Worm (Caenorhabditis elegans): ENCODE data around the gene B0244.9.

Gene B0244.9

DNA sequence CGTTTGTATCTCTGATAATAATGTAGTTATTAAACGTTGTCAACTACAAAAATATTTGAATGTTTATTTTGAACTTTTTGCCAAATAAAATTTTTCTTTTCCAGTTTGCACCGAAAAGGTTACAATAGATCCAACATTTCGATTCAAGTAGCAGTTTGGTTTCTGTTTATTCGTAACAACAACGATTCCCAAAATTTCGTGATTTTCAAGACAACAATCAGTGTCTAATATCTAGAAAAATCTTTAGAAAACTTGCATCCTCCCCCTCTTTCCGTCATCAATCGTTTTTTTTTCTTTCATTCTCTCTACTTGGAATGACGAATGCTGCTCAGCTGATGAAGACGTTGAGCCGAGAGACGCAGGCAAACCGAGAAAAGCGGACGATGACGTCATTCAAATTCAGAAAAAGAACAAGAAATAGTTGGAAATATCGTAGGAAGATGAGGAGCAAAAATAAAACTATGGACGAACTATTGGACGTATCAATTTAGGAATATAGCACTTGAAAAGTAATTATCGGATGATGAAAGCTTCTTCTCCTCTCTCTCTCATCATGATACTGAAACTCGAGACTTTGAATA lies 27.8 kb upstream of the B0244.9 start (continued):
- TF ChIP-seq egl-43 (GFP tag; IDR thresholded peaks at IDR 0.05), result 0 out of 2 replicates have a peak, but pooled peaks have one; percentile 29
- peak; percentile 44 for TF ChIP-seq F37D6.2 (tag; optimal IDR thresholded peaks at IDR 0.05)
- peak; percentile 44; the same call in 1 of the 2 replicates for TF ChIP-seq hmg-1.1 (GFP tag; IDR thresholded peaks at IDR 0.05)
- no peak for TF ChIP-seq nhr-10 (tag; optimal IDR thresholded peaks at IDR 0.05)
- peak; percentile 84 for TF ChIP-seq ctbp-1 (GFP tag; IDR thresholded peaks at IDR 0.05)
- TF ChIP-seq T26A8.4 (GFP tag; IDR thresholded peaks at IDR 0.05), result no peak
- no peak for TF ChIP-seq attf-4 (tag; optimal IDR thresholded peaks at IDR 0.05)
- TF ChIP-seq fkh-10 (GFP tag; optimal IDR thresholded peaks at IDR 0.05), result peak; percentile 85
- no peak for TF ChIP-seq nhr-76 (tag; optimal IDR thresholded peaks at IDR 0.05)
- TF ChIP-seq ceh-20 (GFP tag; IDR thresholded peaks at IDR 0.05), result peak; percentile 70; the same call in 1 of the 2 replicates
- no peak for TF ChIP-seq cey-2 (tag; optimal IDR thresholded peaks at IDR 0.05; ENCODE audit: borderline replicate concordance, insufficient read depth)
- TF ChIP-seq tra-1 (GFP tag; IDR thresholded peaks at IDR 0.05), result 0 out of 2 replicates have a peak, but pooled peaks have one; percentile 11
- no peak for TF ChIP-seq nhr-237 (tag; optimal IDR thresholded peaks at IDR 0.05)
- 0 out of 2 replicates have a peak, but pooled peaks have one; percentile 28 for TF ChIP-seq zfp-3 (GFP tag; conservative IDR thresholded peaks at IDR 0.05)
- peak; percentile 61 for TF ChIP-seq rbr-2 (tag; optimal IDR thresholded peaks at IDR 0.05)
- no peak for TF ChIP-seq nhr-102 (tag; optimal IDR thresholded peaks at IDR 0.05)
- TF ChIP-seq Y48G9A.11 (GFP tag; IDR thresholded peaks at IDR 0.05), result no peak
- TF ChIP-seq aha-1 (tag), result peak; percentile 98
- no peak for TF ChIP-seq nhr-28 (tag; optimal IDR thresholded peaks at IDR 0.05)
- TF ChIP-seq lin-38 (GFP tag; IDR thresholded peaks at IDR 0.05), result no peak
- no peak for TF ChIP-seq madf-5 (GFP tag; IDR thresholded peaks at IDR 0.05)
- no peak for TF ChIP-seq ama-1 (optimal IDR thresholded peaks at IDR 0.05)
- TF ChIP-seq dmd-9 (GFP tag; IDR thresholded peaks at IDR 0.05), result no peak
- no peak for TF ChIP-seq gei-8 (GFP tag; optimal IDR thresholded peaks at IDR 0.05)
- no peak for TF ChIP-seq lin-15B (tag; optimal IDR thresholded peaks at IDR 0.05)
- TF ChIP-seq dmd-6 (GFP tag; IDR thresholded peaks at IDR 0.05), result peak; percentile 50
- no peak for TF ChIP-seq daf-16 (GFP tag; optimal IDR thresholded peaks at IDR 0.05)
- no peak for TF ChIP-seq daf-16 (tag; optimal IDR thresholded peaks at IDR 0.05)
- TF ChIP-seq Y75B8A.6 (GFP tag; IDR thresholded peaks at IDR 0.05), result no peak

- TF ChIP-seq snpc-1.2 (GFP tag; IDR thresholded peaks at IDR 0.05) (0 out of 2 replicates have a peak, but pooled peaks have one; percentile 10), rbr-2 (tag; optimal IDR thresholded peaks at IDR 0.05) (peak; percentile 27), ctbp-1 (GFP tag; IDR thresholded peaks at IDR 0.05) (peak; percentile 21; the same call in 1 of the 2 replicates), lin-39 (tag; optimal IDR thresholded peaks at IDR 0.05) (no peak), aha-1 (tag) (peak; percentile 94), mep-1 (tag; optimal IDR thresholded peaks at IDR 0.05) (peak; percentile 12), lin-13 (GFP tag; optimal IDR thresholded peaks at IDR 0.05) (no peak), ces-1 (GFP tag; optimal IDR thresholded peaks at IDR 0.05) (peak; percentile 6)
These were observed 26.7 kb upstream of the B0244.9 start for ce11 chrIII:5757492-5758045.

DNA sequence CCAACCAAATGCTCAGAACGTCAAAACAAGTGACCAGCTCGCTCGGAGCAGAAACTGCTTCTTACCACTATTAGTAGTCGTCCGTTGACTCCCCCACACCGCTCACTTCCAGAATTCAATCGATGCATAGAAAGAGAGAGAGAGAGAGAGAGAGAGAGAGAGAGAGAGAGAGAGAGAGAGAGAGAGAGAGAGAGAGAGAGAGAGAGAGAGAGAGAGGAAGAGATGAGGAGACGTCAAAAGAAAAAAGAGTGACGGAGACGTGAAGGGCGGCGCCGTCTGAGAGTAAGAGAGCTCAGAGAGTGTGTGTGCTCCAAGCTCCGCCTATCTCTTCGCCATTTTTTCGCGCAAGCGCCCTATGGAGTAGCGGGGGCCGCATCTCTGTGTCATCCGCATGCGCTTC lies 24.4 kb upstream of the B0244.9 start, which contains the start of gene ida-1:
TSS of gene ida-1 (plus strand) at position 336 of the 400 bp plus-strand sequence.
- no peak for TF ChIP-seq zag-1 (tag; optimal IDR thresholded peaks at IDR 0.05)
- TF ChIP-seq set-16 (GFP tag; IDR thresholded peaks at IDR 0.05), result peak; percentile 90
- no peak for TF ChIP-seq zfp-3 (GFP tag; conservative IDR thresholded peaks at IDR 0.05)
- TF ChIP-seq madf-9 (GFP tag; conservative IDR thresholded peaks at IDR 0.05), result no peak
- no peak for TF ChIP-seq duxl-1 (tag; optimal IDR thresholded peaks at IDR 0.05; ENCODE audit: poor library complexity)
- TF ChIP-seq nhr-6 (tag; optimal IDR thresholded peaks at IDR 0.05), result no peak
- no peak for TF ChIP-seq gei-8 (GFP tag; optimal IDR thresholded peaks at IDR 0.05)
- TF ChIP-seq F44E2.7 (GFP tag; IDR thresholded peaks at IDR 0.05), result no peak
- peak in 1 of 2 experiments; percentile 95 for TF ChIP-seq unc-62 (GFP tag; optimal IDR thresholded peaks at IDR 0.05 in 1 of 2)
- no peak for TF ChIP-seq unc-62 (tag; optimal IDR thresholded peaks at IDR 0.05)
- peak; percentile 32 for TF ChIP-seq aha-1 (tag)
- TF ChIP-seq nhr-11 (tag; optimal IDR thresholded peaks at IDR 0.05), result no peak
- no peak for TF ChIP-seq dpl-1 (GFP tag; optimal IDR thresholded peaks at IDR 0.05)
- TF ChIP-seq ama-1 (optimal IDR thresholded peaks at IDR 0.05), result no peak
- no peak for TF ChIP-seq nhr-102 (tag; optimal IDR thresholded peaks at IDR 0.05)
- TF ChIP-seq ztf-11 (tag; optimal IDR thresholded peaks at IDR 0.05), result no peak
- no peak for TF ChIP-seq lin-13 (GFP tag; optimal IDR thresholded peaks at IDR 0.05)
- TF ChIP-seq nhr-25 (tag; optimal IDR thresholded peaks at IDR 0.05; ENCODE audit: borderline replicate concordance, insufficient read depth), result no peak
- no peak for TF ChIP-seq mes-2 (tag; optimal IDR thresholded peaks at IDR 0.05; ENCODE audit: poor library complexity, severe bottlenecking)
- TF ChIP-seq nhr-76 (tag; optimal IDR thresholded peaks at IDR 0.05), result no peak
- no peak for TF ChIP-seq unc-39 (tag; optimal IDR thresholded peaks at IDR 0.05)

All from whole organism, L4 larva.